Fruit fly (Drosophila melanogaster): Measurements from ENCODE around the gene CG43843.

- TF ChIP-seq lmd (GFP tag; IDR thresholded peaks at IDR 0.05), result no peak
- TF ChIP-seq gem (tag; optimal IDR thresholded peaks at IDR 0.05), result no peak
- TF ChIP-seq CG6683 (GFP tag; optimal IDR thresholded peaks at IDR 0.05), result no peak
- no peak for TF ChIP-seq BEAF-32 (GFP tag; optimal IDR thresholded peaks at IDR 0.05)
- TF ChIP-seq ems (GFP tag; optimal IDR thresholded peaks at IDR 0.05), result no peak
- no peak for TF ChIP-seq CG1603 (tag; optimal IDR thresholded peaks at IDR 0.05)
Observed at dm6 chrX:18438568-18438967, 21.6 kb downstream of the CG43843 start, which contains the start of gene CG32551.
